Worm (Caenorhabditis elegans): ENCODE measurements around the gene alh-9.

The alh-9 gene

ce11 chrIII:5855637-5856179 lies at the start of gene alh-9, which contains the start of gene cct-6 (continued):
- TF ChIP-seq nfyb-1 (GFP tag; IDR thresholded peaks at IDR 0.05) (peak; percentile 20; the same call in 1 of the 2 replicates), snpc-1.3 (tag; optimal IDR thresholded peaks at IDR 0.05; ENCODE audit: insufficient read depth) (no peak), mcd-1 (GFP tag; IDR thresholded peaks at IDR 0.05) (peak; percentile 58), rpc-1 (optimal IDR thresholded peaks at IDR 0.05) (no peak), rpc-1 (tag; optimal IDR thresholded peaks at IDR 0.05) (no peak), rcor-1 (GFP tag; IDR thresholded peaks at IDR 0.05) (no peak), attf-6 (GFP tag; IDR thresholded peaks at IDR 0.05) (no peak), egl-18 (GFP tag; IDR thresholded peaks at IDR 0.05) (no peak), nhr-27 (tag; optimal IDR thresholded peaks at IDR 0.05) (no peak), athp-1 (tag; optimal IDR thresholded peaks at IDR 0.05) (no peak), zim-3 (tag; optimal IDR thresholded peaks at IDR 0.05) (no peak), K12H6.12 (tag; optimal IDR thresholded peaks at IDR 0.05) (peak; percentile 37), lin-35 (GFP tag; optimal IDR thresholded peaks at IDR 0.05) (peak in 1 of 3 experiments; percentile 91), ztf-3 (GFP tag; optimal IDR thresholded peaks at IDR 0.05) (no peak), K11D2.4 (GFP tag; IDR thresholded peaks at IDR 0.05) (no peak), aptf-2 (GFP tag; conservative IDR thresholded peaks at IDR 0.05) (no peak), ztf-26 (tag; optimal IDR thresholded peaks at IDR 0.05) (no peak), die-1 (tag; optimal IDR thresholded peaks at IDR 0.05) (no peak), bed-2 (GFP tag; IDR thresholded peaks at IDR 0.05) (no peak), nfya-1 (tag; optimal IDR thresholded peaks at IDR 0.05; ENCODE audit: borderline replicate concordance, insufficient read depth) (no peak), hrde-1 (tag; optimal IDR thresholded peaks at IDR 0.05; ENCODE audit: borderline replicate concordance) (no peak), lsy-27 (tag; optimal IDR thresholded peaks at IDR 0.05; ENCODE audit: borderline replicate concordance, insufficient read depth) (no peak), ztf-25 (GFP tag; IDR thresholded peaks at IDR 0.05) (no peak), hmg-20 (GFP tag; IDR thresholded peaks at IDR 0.05) (no peak), attf-5 (GFP tag; optimal IDR thresholded peaks at IDR 0.05) (peak; percentile 64), T26A5.8 (tag; optimal IDR thresholded peaks at IDR 0.05) (no peak), F57A8.1 (GFP tag; optimal IDR thresholded peaks at IDR 0.05) (no peak), F10E7.11 (tag; optimal IDR thresholded peaks at IDR 0.05) (no peak), attf-3 (GFP tag; conservative IDR thresholded peaks at IDR 0.05) (no peak), Y53G8AR.9 (GFP tag; conservative IDR thresholded peaks at IDR 0.05) (no peak), dox-1 (GFP tag; IDR thresholded peaks at IDR 0.05) (no peak), ztf-6 (GFP tag; IDR thresholded peaks at IDR 0.05) (no peak), T07F8.4 (tag; optimal IDR thresholded peaks at IDR 0.05) (no peak), ccch-3 (GFP tag; optimal IDR thresholded peaks at IDR 0.05) (no peak), F22D6.2 (tag; optimal IDR thresholded peaks at IDR 0.05) (no peak), unc-62 (GFP tag; optimal IDR thresholded peaks at IDR 0.05) (no peak), egrh-3 (GFP tag; IDR thresholded peaks at IDR 0.05) (no peak), atf-7 (tag; optimal IDR thresholded peaks at IDR 0.05) (no peak), ceh-91 (GFP tag; IDR thresholded peaks at IDR 0.05) (peak; percentile 44; the same call in 1 of the 2 replicates), C06A6.2 (GFP tag; conservative IDR thresholded peaks at IDR 0.05) (no peak), snpc-3.4 (tag; optimal IDR thresholded peaks at IDR 0.05) (peak; percentile 62), zfh-2 (GFP tag; conservative IDR thresholded peaks at IDR 0.05) (no peak), snpc-1.1 (tag; optimal IDR thresholded peaks at IDR 0.05; ENCODE audit: insufficient read depth) (no peak), B0261.1 (tag; optimal IDR thresholded peaks at IDR 0.05) (no peak), ztf-22 (GFP tag; optimal IDR thresholded peaks at IDR 0.05) (no peak), ceh-27 (GFP tag; optimal IDR thresholded peaks at IDR 0.05) (peak; percentile 35), nhr-179 (tag; optimal IDR thresholded peaks at IDR 0.05) (no peak), akir-1 (GFP tag; optimal IDR thresholded peaks at IDR 0.05) (no peak)

All from whole organism, young adult.